Worm (Caenorhabditis elegans) whole organism, midembryonic: ENCODE data around the gene F26D2.13.

Experiments
- flt-1 ChIP-seq: fragments of 200-800 bp; sonication (Bioruptor generic); IDR thresholded peaks from 2 replicates; pipeline ENCODE4 v1.3.6; 2022; ENCODE audit warnings: missing genetic modification characterization, missing compliant biosample characterization
- med-1 ChIP-seq: sonication (generic microtip); optimal IDR thresholded peaks from 2 replicates; lab custom pipeline; 2017; ENCODE audit warnings: missing genetic modification characterization, mild to moderate bottlenecking, missing compliant biosample characterization, antibody characterized with exemption, missing genetic modification reagents; ENCODE audit not compliant: insufficient read depth
- ztf-29 ChIP-seq: fragments of 200-800 bp; sonication (Bioruptor generic); IDR thresholded peaks from 2 replicates; pipeline ENCODE4 v1.3.6; 2022; ENCODE audit warnings: missing genetic modification reagents, missing genetic modification characterization, missing compliant biosample characterization

ce11 chrV:16467840-16468239 lies 32.4 kb upstream of the F26D2.13 start, which contains the start of gene sru-44:
- TF ChIP-seq flt-1 (GFP tag; lab: Robert Waterston, UW) (no peak), ztf-29 (GFP tag; lab: Robert Waterston, UW) (no peak), med-1 (GFP tag; lab: Kevin White, UChicago) (no peak)
